Fruit fly (Drosophila melanogaster) whole organism, embryonic: ENCODE results near the gene CG7483.

Experiments
- Ada2b ChIP-seq: fragments of 200-800 bp; sonication (Bioruptor generic); IDR thresholded peaks from 2 replicates; pipeline ENCODE4 v1.3.6; 2022; ENCODE audit warnings: missing biosample characterization, missing genetic modification characterization
- Adf1 ChIP-seq: fragments of 200-800 bp; sonication (Bioruptor generic); IDR thresholded peaks from 2 replicates; pipeline ENCODE4 v1.3.6; 2022; ENCODE audit warnings: missing biosample characterization, missing genetic modification characterization
- BtbVII ChIP-seq: fragments of 200-800 bp; sonication (Bioruptor generic); optimal IDR thresholded peaks from 3 replicates; lab custom pipeline; 2017; ENCODE audit warnings: missing biosample characterization, mild to moderate bottlenecking, missing genetic modification characterization
- CG10209 ChIP-seq: fragments of 200-800 bp; sonication (Bioruptor generic); optimal IDR thresholded peaks from 3 replicates; lab custom pipeline; 2017; ENCODE audit warnings: missing biosample characterization, mild to moderate bottlenecking, missing genetic modification characterization, missing genetic modification reagents
- CG10321 ChIP-seq: fragments of 200-800 bp; sonication (Bioruptor generic); IDR thresholded peaks from 2 replicates; pipeline ENCODE4 v1.3.6; 2022; ENCODE audit warnings: missing biosample characterization, missing genetic modification characterization
- CG10366 ChIP-seq: fragments of 200-800 bp; sonication (Bioruptor generic); IDR thresholded peaks from 2 replicates; pipeline ENCODE4 v1.3.6; 2022; ENCODE audit warnings: missing biosample characterization, missing genetic modification characterization
- CG11723 ChIP-seq: fragments of 200-800 bp; sonication (Bioruptor generic); optimal IDR thresholded peaks from 2 replicates; lab custom pipeline; 2017; ENCODE audit warnings: missing biosample characterization, mild to moderate bottlenecking, missing genetic modification characterization
- CG13123 ChIP-seq: fragments of 200-800 bp; sonication (Bioruptor generic); optimal IDR thresholded peaks from 2 replicates; lab custom pipeline; 2016; ENCODE audit warnings: missing biosample characterization, missing genetic modification characterization
- CG15011 ChIP-seq: fragments of 200-800 bp; sonication (Bioruptor generic); optimal IDR thresholded peaks from 3 replicates; lab custom pipeline; 2018; ENCODE audit warnings: missing biosample characterization, mild to moderate bottlenecking, missing genetic modification characterization
- CG1603 ChIP-seq: fragments of 200-800 bp; sonication (Bioruptor generic); optimal IDR thresholded peaks from 2 replicates; lab custom pipeline; 2019; ENCODE audit warnings: missing biosample characterization, mild to moderate bottlenecking, missing genetic modification characterization, moderate library complexity
- CG1792 ChIP-seq: fragments of 200-800 bp; sonication (Bioruptor generic); optimal IDR thresholded peaks from 2 replicates; lab custom pipeline; 2016; ENCODE audit warnings: missing biosample characterization, missing genetic modification characterization
- CG31365 ChIP-seq: fragments of 200-800 bp; sonication (Bioruptor generic); optimal IDR thresholded peaks from 2 replicates; lab custom pipeline; 2018; ENCODE audit warnings: missing biosample characterization, mild to moderate bottlenecking, missing genetic modification characterization
- CG3281 ChIP-seq: fragments of 200-800 bp; sonication (Bioruptor generic); optimal IDR thresholded peaks from 3 replicates; lab custom pipeline; 2017; ENCODE audit warnings: missing biosample characterization, mild to moderate bottlenecking, missing genetic modification characterization
- CG43689 ChIP-seq: fragments of 200-800 bp; sonication (Bioruptor generic); IDR thresholded peaks from 2 replicates; pipeline ENCODE4 v1.3.6; 2022; ENCODE audit warnings: missing biosample characterization, missing genetic modification characterization
- CG4617 ChIP-seq: fragments of 200-800 bp; sonication (Bioruptor generic); optimal IDR thresholded peaks from 3 replicates; lab custom pipeline; 2016; ENCODE audit warnings: missing biosample characterization, missing genetic modification characterization, borderline replicate concordance
- CG4820 ChIP-seq: fragments of 200-800 bp; sonication (Bioruptor generic); optimal IDR thresholded peaks from 3 replicates; lab custom pipeline; 2016; ENCODE audit warnings: missing biosample characterization, missing genetic modification characterization
- CG6689 ChIP-seq: fragments of 200-800 bp; sonication (Bioruptor generic); IDR thresholded peaks from 2 replicates; pipeline ENCODE4 v1.3.6; 2022; ENCODE audit warnings: missing biosample characterization, missing genetic modification characterization
- CG6791 ChIP-seq: fragments of 200-800 bp; sonication (Bioruptor generic); IDR thresholded peaks from 3 replicates; pipeline ENCODE4 v1.3.6; 2022; ENCODE audit warnings: missing biosample characterization, missing genetic modification characterization; ENCODE audit not compliant: partially characterized antibody
- CG8944 ChIP-seq: fragments of 200-800 bp; sonication (Bioruptor generic); optimal IDR thresholded peaks from 3 replicates; lab custom pipeline; 2016; ENCODE audit warnings: missing biosample characterization, missing genetic modification characterization
- CG9215 ChIP-seq: fragments of 200-800 bp; sonication (Bioruptor generic); IDR thresholded peaks from 2 replicates; pipeline ENCODE4 v1.3.6; 2022; ENCODE audit warnings: missing biosample characterization, missing genetic modification characterization
- Deaf1 ChIP-seq: fragments of 200-800 bp; optimal IDR thresholded peaks from 3 replicates; lab custom pipeline; 2019; ENCODE audit warnings: missing biosample characterization, mild to moderate bottlenecking, missing genetic modification characterization, moderate library complexity
- Dip2 ChIP-seq: fragments of 200-800 bp; sonication (Bioruptor generic); IDR thresholded peaks from 2 replicates; pipeline ENCODE4 v1.3.6; 2022; ENCODE audit warnings: missing biosample characterization, missing genetic modification characterization
- Dll ChIP-seq: fragments of 200-800 bp; sonication (Bioruptor generic); IDR thresholded peaks from 4 replicates; pipeline ENCODE4 v1.3.6; 2022; ENCODE audit warnings: missing biosample characterization, missing genetic modification characterization; ENCODE audit not compliant: partially characterized antibody
- Doc3 ChIP-seq: fragments of 200-800 bp; sonication (Bioruptor generic); IDR thresholded peaks from 3 replicates; pipeline ENCODE4 v1.3.6; 2022; ENCODE audit warnings: missing biosample characterization, missing genetic modification characterization; ENCODE audit not compliant: partially characterized antibody
- Gug ChIP-seq: fragments of 200-800 bp; sonication (Bioruptor generic); IDR thresholded peaks from 4 replicates; pipeline ENCODE4 v1.3.6; 2022; ENCODE audit warnings: missing biosample characterization, missing genetic modification characterization
- HLH4C ChIP-seq: fragments of 200-800 bp; sonication (Bioruptor generic); IDR thresholded peaks from 3 replicates; pipeline ENCODE4 v1.3.6; 2022; ENCODE audit warnings: missing biosample characterization, missing genetic modification characterization; ENCODE audit not compliant: partially characterized antibody
- Lim3 ChIP-seq: fragments of 200-800 bp; sonication (Bioruptor generic); IDR thresholded peaks from 2 replicates; pipeline ENCODE4 v1.3.6; 2022; ENCODE audit warnings: missing biosample characterization, missing genetic modification characterization
- Sry-β ChIP-seq: fragments of 200-800 bp; sonication (Bioruptor generic); optimal IDR thresholded peaks from 2 replicates; lab custom pipeline; 2018; ENCODE audit warnings: missing biosample characterization, mild to moderate bottlenecking, missing genetic modification characterization, moderate library complexity
- Taf1 ChIP-seq: fragments of 200-800 bp; sonication (Bioruptor generic); IDR thresholded peaks from 2 replicates; pipeline ENCODE4 v1.3.6; 2022; ENCODE audit warnings: missing biosample characterization, missing genetic modification characterization
- Xbp1 ChIP-seq: fragments of 200-800 bp; sonication (Bioruptor generic); optimal IDR thresholded peaks from 3 replicates; lab custom pipeline; 2016; ENCODE audit warnings: missing biosample characterization, mild to moderate bottlenecking, missing genetic modification characterization
- YL-1 ChIP-seq: fragments of 200-800 bp; sonication (Bioruptor generic); optimal IDR thresholded peaks from 3 replicates; lab custom pipeline; 2017; ENCODE audit warnings: missing biosample characterization, mild to moderate bottlenecking, missing genetic modification characterization
- ab ChIP-seq: fragments of 200-800 bp; sonication (Bioruptor generic); optimal IDR thresholded peaks from 2 replicates; lab custom pipeline; 2016; ENCODE audit warnings: missing biosample characterization, missing genetic modification characterization
- ac ChIP-seq: fragments of 200-800 bp; sonication (Bioruptor generic); optimal IDR thresholded peaks from 3 replicates; lab custom pipeline; 2017; ENCODE audit warnings: missing biosample characterization, mild to moderate bottlenecking, missing genetic modification characterization
- ap ChIP-seq: fragments of 200-800 bp; sonication (Bioruptor generic); IDR thresholded peaks from 2 replicates; pipeline ENCODE4 v1.3.6; 2022; ENCODE audit warnings: missing biosample characterization, missing genetic modification characterization
- bigmax ChIP-seq: fragments of 200-800 bp; sonication (Bioruptor generic); optimal IDR thresholded peaks from 2 replicates; lab custom pipeline; 2018; ENCODE audit warnings: missing biosample characterization, mild to moderate bottlenecking, missing genetic modification characterization
- cato ChIP-seq: fragments of 200-800 bp; sonication (Bioruptor generic); optimal IDR thresholded peaks from 2 replicates; lab custom pipeline; 2016; ENCODE audit warnings: missing biosample characterization, missing genetic modification characterization, borderline replicate concordance
- chif ChIP-seq, 2 experiments: fragments of 200-800 bp; sonication (Bioruptor generic); optimal IDR thresholded peaks; 3 replicates each; lab custom pipeline; 2016; ENCODE audit warnings: missing biosample characterization in 2 of 2, missing genetic modification characterization in 2 of 2
- chinmo ChIP-seq: fragments of 200-800 bp; sonication (Bioruptor generic); IDR thresholded peaks from 4 replicates; pipeline ENCODE4 v1.3.6; 2022; ENCODE audit warnings: missing biosample characterization, missing genetic modification characterization; ENCODE audit not compliant: partially characterized antibody
- chm ChIP-seq: fragments of 200-800 bp; sonication (Bioruptor generic); IDR thresholded peaks from 2 replicates; pipeline ENCODE4 v1.3.6; 2022; ENCODE audit warnings: missing biosample characterization, missing genetic modification characterization
- corto ChIP-seq: fragments of 200-800 bp; sonication (Bioruptor generic); optimal IDR thresholded peaks from 2 replicates; lab custom pipeline; 2016; ENCODE audit warnings: missing biosample characterization, mild to moderate bottlenecking, missing genetic modification characterization, moderate library complexity
- crol ChIP-seq: fragments of 200-800 bp; sonication (Bioruptor generic); IDR thresholded peaks from 2 replicates; pipeline ENCODE4 v1.3.6; 2022; ENCODE audit warnings: missing biosample characterization, missing genetic modification characterization
- dysf ChIP-seq: fragments of 200-800 bp; sonication (Bioruptor generic); IDR thresholded peaks from 3 replicates; pipeline ENCODE4 v1.3.6; 2022; ENCODE audit warnings: missing biosample characterization, missing genetic modification characterization
- eyg ChIP-seq: fragments of 200-800 bp; sonication (Bioruptor generic); optimal IDR thresholded peaks from 3 replicates; lab custom pipeline; 2016; ENCODE audit warnings: missing biosample characterization, missing genetic modification characterization
- klu ChIP-seq: fragments of 200-800 bp; sonication (Bioruptor generic); IDR thresholded peaks from 2 replicates; pipeline ENCODE4 v1.3.6; 2022; ENCODE audit warnings: missing biosample characterization, missing genetic modification characterization
- mirr ChIP-seq: fragments of 200-800 bp; sonication (Bioruptor generic); optimal IDR thresholded peaks from 3 replicates; lab custom pipeline; 2018; ENCODE audit warnings: missing biosample characterization, mild to moderate bottlenecking, missing genetic modification characterization
- odd ChIP-seq: fragments of 200-800 bp; sonication (Bioruptor generic); optimal IDR thresholded peaks from 2 replicates; lab custom pipeline; 2017; ENCODE audit warnings: missing biosample characterization, mild to moderate bottlenecking, missing genetic modification characterization
- ro ChIP-seq: fragments of 200-800 bp; sonication (Bioruptor generic); IDR thresholded peaks from 2 replicates; pipeline ENCODE4 v1.3.6; 2022; ENCODE audit warnings: missing biosample characterization, missing genetic modification characterization
- sim ChIP-seq: fragments of 200-800 bp; sonication (Bioruptor generic); IDR thresholded peaks from 2 replicates; pipeline ENCODE4 v1.3.6; 2022; ENCODE audit warnings: missing biosample characterization, missing genetic modification characterization
- sob ChIP-seq: fragments of 200-800 bp; sonication (Bioruptor generic); IDR thresholded peaks from 2 replicates; pipeline ENCODE4 v1.3.6; 2022; ENCODE audit warnings: missing biosample characterization, missing genetic modification characterization
- ssp ChIP-seq: fragments of 200-800 bp; sonication (Bioruptor generic); IDR thresholded peaks from 2 replicates; pipeline ENCODE4 v1.3.6; 2022; ENCODE audit warnings: missing biosample characterization, missing genetic modification characterization
- tx ChIP-seq: fragments of 200-800 bp; sonication (Bioruptor generic); optimal IDR thresholded peaks from 2 replicates; lab custom pipeline; 2016; ENCODE audit warnings: missing biosample characterization, missing genetic modification characterization
- wor ChIP-seq: fragments of 200-800 bp; sonication (Bioruptor generic); IDR thresholded peaks from 2 replicates; pipeline ENCODE4 v1.3.6; 2022; ENCODE audit warnings: missing biosample characterization, missing genetic modification characterization

The CG7483 gene

DNA sequence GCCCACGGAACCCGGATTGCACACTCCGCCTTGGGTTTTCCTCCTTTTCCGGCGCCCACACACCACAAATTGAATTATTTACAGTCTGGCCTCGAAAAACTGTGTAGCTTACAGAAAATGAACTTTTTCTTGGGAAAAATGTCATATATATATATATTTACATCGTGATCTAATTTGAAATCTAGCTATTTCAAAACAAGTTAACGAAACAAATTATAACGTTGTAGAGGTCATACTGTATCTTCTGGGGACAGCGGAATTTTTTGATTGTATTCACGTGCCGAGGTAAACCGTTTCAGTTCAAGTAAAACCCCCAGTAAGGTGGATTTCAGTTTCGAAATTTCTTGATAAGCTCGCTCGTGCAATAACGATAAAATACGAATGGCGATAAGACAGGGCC, 41.5 kb downstream of the CG7483 start (continued):
- no peak for TF ChIP-seq eyg
- no peak for TF ChIP-seq Dip2 (GFP tag; lab: Robert Waterston, UW)
- no peak for TF ChIP-seq CG8944 (GFP tag; lab: Kevin White, UChicago)
- TF ChIP-seq Ada2b, result peak; percentile 73
- TF ChIP-seq CG4617 (GFP tag; lab: Kevin White, UChicago), result no peak
- TF ChIP-seq Taf1 (GFP tag; lab: Robert Waterston, UW), result no peak
- no peak for TF ChIP-seq mirr (GFP tag; lab: Kevin White, UChicago)
- TF ChIP-seq ssp (GFP tag; lab: Robert Waterston, UW), result peak; percentile 31; the same call in 1 of the 2 replicates
- TF ChIP-seq bigmax (GFP tag; lab: Kevin White, UChicago), result no peak
- no peak for TF ChIP-seq Deaf1
- peak; percentile 25; the same call in 1 of the 2 replicates for TF ChIP-seq CG10321 (GFP tag; lab: Robert Waterston, UW)
- no peak for TF ChIP-seq CG6791 (GFP tag; lab: Robert Waterston, UW)
- peak; percentile 74 for TF ChIP-seq CG6689 (GFP tag; lab: Robert Waterston, UW)
- TF ChIP-seq CG1603 (tag; lab: Kevin White, UChicago), result peak; percentile 49
- TF ChIP-seq sob (GFP tag; lab: Robert Waterston, UW), result peak; percentile 62
- TF ChIP-seq CG11723 (GFP tag; lab: Kevin White, UChicago), result no peak
- no peak for TF ChIP-seq CG15011 (GFP tag; lab: Kevin White, UChicago)
- TF ChIP-seq CG31365, result no peak
- peak; percentile 32 for TF ChIP-seq CG10209 (GFP tag; lab: Kevin White, UChicago)
- TF ChIP-seq Sry-β (GFP tag; lab: Kevin White, UChicago), result no peak
- no peak for TF ChIP-seq HLH4C
- TF ChIP-seq corto (GFP tag; lab: Kevin White, UChicago), result no peak
- TF ChIP-seq CG13123 (GFP tag; lab: Kevin White, UChicago), result no peak
- TF ChIP-seq CG3281 (GFP tag; lab: Kevin White, UChicago), result peak; percentile 26
- TF ChIP-seq Adf1 (GFP tag; lab: Robert Waterston, UW), result no peak; the same call in 1 of the 2 replicates
- no peak for TF ChIP-seq Lim3
- TF ChIP-seq CG1792 (GFP tag; lab: Kevin White, UChicago), result no peak
- peak; percentile 43 for TF ChIP-seq CG43689 (GFP tag; lab: Robert Waterston, UW)
- TF ChIP-seq Gug, result peak; percentile 39; the same call in 1 of the 4 replicates
- TF ChIP-seq tx (GFP tag; lab: Kevin White, UChicago), result no peak
- TF ChIP-seq BtbVII (GFP tag; lab: Kevin White, UChicago), result no peak
- no peak for TF ChIP-seq crol
- no peak for TF ChIP-seq chinmo (GFP tag; lab: Robert Waterston, UW)
- TF ChIP-seq CG4820 (GFP tag; lab: Kevin White, UChicago), result peak; percentile 35
- TF ChIP-seq ab (GFP tag; lab: Kevin White, UChicago), result no peak
- TF ChIP-seq dysf (GFP tag; lab: Robert Waterston, UW), result peak; percentile 76
- peak; percentile 42 for TF ChIP-seq Xbp1 (GFP tag; lab: Kevin White, UChicago)
- peak; percentile 7 for TF ChIP-seq YL-1 (GFP tag; lab: Kevin White, UChicago)
- no peak for TF ChIP-seq chm
- peak; percentile 21; the same call in 1 of the 2 replicates for TF ChIP-seq CG9215
- TF ChIP-seq sim (GFP tag; lab: Robert Waterston, UW), result no peak
- TF ChIP-seq Dll (GFP tag; lab: Robert Waterston, UW), result no peak
- TF ChIP-seq cato (GFP tag; lab: Kevin White, UChicago), result no peak
- no peak for TF ChIP-seq chif (GFP tag; optimal IDR thresholded peaks at IDR 0.05; lab: Kevin White, UChicago)
- no peak for TF ChIP-seq klu
- no peak for TF ChIP-seq odd (GFP tag; lab: Kevin White, UChicago)
- TF ChIP-seq wor (GFP tag; lab: Robert Waterston, UW), result peak; percentile 40; the same call in 1 of the 2 replicates
- no peak for TF ChIP-seq Doc3
- no peak for TF ChIP-seq ro (GFP tag; lab: Robert Waterston, UW)
- TF ChIP-seq ac, result no peak
- TF ChIP-seq CG10366 (GFP tag; lab: Robert Waterston, UW), result peak; percentile 78
- peak; percentile 40; the same call in 1 of the 2 replicates for TF ChIP-seq ap (GFP tag; lab: Robert Waterston, UW)
